Fruit fly (Drosophila melanogaster) whole organism, embryonic: ENCODE data around the gene CG9117.

Source experiments
- Bteb2 ChIP-seq: fragments of 200-800 bp; sonication (Bioruptor generic); optimal IDR thresholded peaks from 2 replicates; lab custom pipeline; 2016; ENCODE audit warnings: missing biosample characterization, missing genetic modification characterization
- CG11696 ChIP-seq: fragments of 200-800 bp; sonication (Bioruptor generic); IDR thresholded peaks from 2 replicates; pipeline ENCODE4 v1.3.6; 2022; ENCODE audit warnings: missing biosample characterization, missing genetic modification characterization
- CG11723 ChIP-seq: fragments of 200-800 bp; sonication (Bioruptor generic); optimal IDR thresholded peaks from 2 replicates; lab custom pipeline; 2017; ENCODE audit warnings: missing biosample characterization, mild to moderate bottlenecking, missing genetic modification characterization
- CG12236 ChIP-seq: fragments of 200-800 bp; sonication (Bioruptor generic); optimal IDR thresholded peaks from 2 replicates; lab custom pipeline; 2016; ENCODE audit warnings: missing biosample characterization, missing genetic modification characterization
- CG12659 ChIP-seq: fragments of 200-800 bp; sonication (Bioruptor generic); optimal IDR thresholded peaks from 3 replicates; lab custom pipeline; 2017; ENCODE audit warnings: mild to moderate bottlenecking, missing biosample characterization, missing genetic modification reagents, missing genetic modification characterization
- CG13123 ChIP-seq: fragments of 200-800 bp; sonication (Bioruptor generic); optimal IDR thresholded peaks from 2 replicates; lab custom pipeline; 2016; ENCODE audit warnings: missing biosample characterization, missing genetic modification characterization
- CG13624 ChIP-seq: fragments of 200-800 bp; sonication (Bioruptor generic); optimal IDR thresholded peaks from 2 replicates; lab custom pipeline; 2016; ENCODE audit warnings: missing biosample characterization, missing genetic modification characterization
- CG13775 ChIP-seq: fragments of 200-800 bp; sonication (Bioruptor generic); optimal IDR thresholded peaks from 3 replicates; lab custom pipeline; 2017; ENCODE audit warnings: missing biosample characterization, mild to moderate bottlenecking, missing genetic modification characterization
- CG15073 ChIP-seq: fragments of 200-800 bp; sonication (Bioruptor generic); optimal IDR thresholded peaks from 2 replicates; lab custom pipeline; 2016; ENCODE audit warnings: missing biosample characterization, missing genetic modification characterization
- CG1529 ChIP-seq: fragments of 200-800 bp; sonication (Bioruptor generic); optimal IDR thresholded peaks from 3 replicates; lab custom pipeline; 2018; ENCODE audit warnings: missing biosample characterization, missing genetic modification characterization
- CG15514 ChIP-seq: fragments of 200-800 bp; sonication (Bioruptor generic); optimal IDR thresholded peaks from 3 replicates; lab custom pipeline; 2017; ENCODE audit warnings: missing biosample characterization, missing genetic modification characterization, mild to moderate bottlenecking, moderate library complexity, missing genetic modification reagents
- CG18619 ChIP-seq: fragments of 200-800 bp; sonication (Bioruptor generic); optimal IDR thresholded peaks from 3 replicates; lab custom pipeline; 2017; ENCODE audit warnings: missing biosample characterization, mild to moderate bottlenecking, missing genetic modification characterization
- CG3065 ChIP-seq: fragments of 200-800 bp; sonication (Bioruptor generic); optimal IDR thresholded peaks from 2 replicates; lab custom pipeline; 2016; ENCODE audit warnings: missing biosample characterization, missing genetic modification characterization
- CG3726 ChIP-seq: fragments of 200-800 bp; sonication (Bioruptor generic); IDR thresholded peaks from 3 replicates; pipeline ENCODE4, ENCODE4 v1.3.6; 2022; ENCODE audit warnings: missing biosample characterization, missing genetic modification characterization
- CG4282 ChIP-seq: fragments of 200-800 bp; sonication (Bioruptor generic); optimal IDR thresholded peaks from 2 replicates; lab custom pipeline; 2016; ENCODE audit warnings: missing biosample characterization, missing genetic modification characterization
- CG4360 ChIP-seq: fragments of 200-800 bp; sonication (Bioruptor generic); IDR thresholded peaks from 2 replicates; pipeline ENCODE4 v1.3.6; 2022; ENCODE audit warnings: missing biosample characterization, missing genetic modification characterization
- CG43689 ChIP-seq: fragments of 200-800 bp; sonication (Bioruptor generic); IDR thresholded peaks from 2 replicates; pipeline ENCODE4 v1.3.6; 2022; ENCODE audit warnings: missing biosample characterization, missing genetic modification characterization
- CG6175 ChIP-seq: fragments of 200-800 bp; sonication (Bioruptor generic); IDR thresholded peaks from 3 replicates; pipeline ENCODE4 v1.3.6; 2022; ENCODE audit warnings: missing biosample characterization, missing genetic modification characterization
- CG7786 ChIP-seq: fragments of 200-800 bp; sonication (Bioruptor generic); optimal IDR thresholded peaks from 2 replicates; lab custom pipeline; 2016; ENCODE audit warnings: missing biosample characterization, missing genetic modification characterization
- CG8290 ChIP-seq, 3 experiments: fragments of 200-800 bp; sonication (Bioruptor generic); optimal IDR thresholded peaks; 2 replicates each; lab custom pipeline; 2016 to 2019; ENCODE audit warnings: missing biosample characterization in 3 of 3, missing genetic modification characterization in 3 of 3, mild to moderate bottlenecking in 2 of 3, moderate library complexity in 1 of 3
- CG8765 ChIP-seq: fragments of 200-800 bp; sonication (Bioruptor generic); IDR thresholded peaks from 2 replicates; pipeline ENCODE4 v1.3.6; 2022; ENCODE audit warnings: missing biosample characterization, missing genetic modification characterization
- CG8924 ChIP-seq: fragments of 200-800 bp; optimal IDR thresholded peaks from 3 replicates; lab custom pipeline; 2019; ENCODE audit warnings: missing biosample characterization, mild to moderate bottlenecking, missing genetic modification characterization, moderate library complexity
- CG9727 ChIP-seq: fragments of 200-800 bp; sonication (Bioruptor generic); optimal IDR thresholded peaks from 3 replicates; lab custom pipeline; 2017; ENCODE audit warnings: missing biosample characterization, mild to moderate bottlenecking, missing genetic modification characterization
- Doc3 ChIP-seq: fragments of 200-800 bp; sonication (Bioruptor generic); IDR thresholded peaks from 3 replicates; pipeline ENCODE4 v1.3.6; 2022; ENCODE audit warnings: missing biosample characterization, missing genetic modification characterization; ENCODE audit not compliant: partially characterized antibody
- Hmx ChIP-seq: fragments of 200-800 bp; sonication (Bioruptor generic); optimal IDR thresholded peaks from 2 replicates; lab custom pipeline; 2016; ENCODE audit warnings: missing biosample characterization, missing genetic modification characterization
- Mad ChIP-seq: fragments of 200-800 bp; sonication (Bioruptor generic); optimal IDR thresholded peaks from 2 replicates; lab custom pipeline; 2016; ENCODE audit warnings: missing biosample characterization, missing genetic modification characterization
- amos ChIP-seq: fragments of 200-800 bp; sonication (Bioruptor generic); IDR thresholded peaks from 2 replicates; pipeline ENCODE4 v1.3.6; 2022; ENCODE audit warnings: missing biosample characterization, missing genetic modification characterization; ENCODE audit not compliant: partially characterized antibody
- ara ChIP-seq: fragments of 200-800 bp; sonication (Bioruptor generic); IDR thresholded peaks from 2 replicates; pipeline ENCODE4 v1.3.6; 2022; ENCODE audit warnings: missing biosample characterization, missing genetic modification characterization
- cg ChIP-seq: fragments of 200-800 bp; sonication (Bioruptor generic); optimal IDR thresholded peaks from 3 replicates; lab custom pipeline; 2019; ENCODE audit warnings: missing biosample characterization, mild to moderate bottlenecking, missing genetic modification characterization, moderate library complexity
- dm ChIP-seq: fragments of 200-800 bp; sonication (Bioruptor generic); optimal IDR thresholded peaks from 3 replicates; lab custom pipeline; 2016; ENCODE audit warnings: missing biosample characterization, missing genetic modification characterization
- dmrt99B ChIP-seq: fragments of 200-800 bp; sonication (Bioruptor generic); optimal IDR thresholded peaks from 2 replicates; lab custom pipeline; 2018; ENCODE audit warnings: missing biosample characterization, mild to moderate bottlenecking, missing genetic modification characterization, moderate library complexity
- dpn ChIP-seq, 2 experiments: fragments of 200-800 bp; sonication (Bioruptor generic); optimal IDR thresholded peaks; 3 replicates each; lab custom pipeline; 2016; ENCODE audit warnings: missing biosample characterization in 2 of 2, missing genetic modification characterization in 2 of 2
- eve ChIP-seq, 2 experiments: fragments of >200 bp; optimal IDR thresholded peaks; 2 replicates each; lab custom pipeline; 2017; ENCODE audit warnings: missing biosample characterization in 2 of 2, missing genetic modification characterization in 2 of 2
- gcm ChIP-seq: fragments of 200-800 bp; sonication (Bioruptor generic); optimal IDR thresholded peaks from 2 replicates; lab custom pipeline; 2019; ENCODE audit warnings: missing biosample characterization, mild to moderate bottlenecking, missing genetic modification characterization, moderate library complexity
- gsb-n ChIP-seq: fragments of 200-800 bp; sonication (Bioruptor generic); optimal IDR thresholded peaks from 3 replicates; lab custom pipeline; 2018; ENCODE audit warnings: missing biosample characterization, mild to moderate bottlenecking, missing genetic modification characterization
- gt ChIP-seq: fragments of 200-800 bp; sonication (Bioruptor generic); IDR thresholded peaks from 2 replicates; pipeline ENCODE4 v1.3.6; 2022; ENCODE audit warnings: missing biosample characterization, missing genetic modification characterization
- her ChIP-seq: fragments of 200-800 bp; sonication (Bioruptor generic); optimal IDR thresholded peaks from 2 replicates; lab custom pipeline; 2016; ENCODE audit warnings: missing biosample characterization, missing genetic modification characterization
- kah ChIP-seq: fragments of 200-800 bp; sonication (Bioruptor generic); optimal IDR thresholded peaks from 2 replicates; lab custom pipeline; 2018; ENCODE audit warnings: missing biosample characterization, mild to moderate bottlenecking, missing genetic modification characterization
- lilli ChIP-seq: fragments of 200-800 bp; sonication (Bioruptor generic); optimal IDR thresholded peaks from 3 replicates; lab custom pipeline; 2016; ENCODE audit warnings: missing biosample characterization, missing genetic modification characterization
- luna ChIP-seq: fragments of 200-800 bp; sonication (Bioruptor generic); optimal IDR thresholded peaks from 2 replicates; lab custom pipeline; 2016; ENCODE audit warnings: missing biosample characterization, missing genetic modification characterization
- nerfin-1 ChIP-seq: fragments of 200-800 bp; sonication (Bioruptor generic); optimal IDR thresholded peaks from 3 replicates; lab custom pipeline; 2019; ENCODE audit warnings: missing biosample characterization, mild to moderate bottlenecking, missing genetic modification characterization, moderate library complexity
- nerfin-2 ChIP-seq: fragments of 200-800 bp; sonication (Bioruptor generic); IDR thresholded peaks from 2 replicates; pipeline ENCODE4 v1.3.6; 2022; ENCODE audit warnings: missing biosample characterization, missing genetic modification characterization; ENCODE audit not compliant: partially characterized antibody
- odd ChIP-seq: fragments of 200-800 bp; sonication (Bioruptor generic); optimal IDR thresholded peaks from 2 replicates; lab custom pipeline; 2017; ENCODE audit warnings: missing biosample characterization, mild to moderate bottlenecking, missing genetic modification characterization
- pita ChIP-seq: fragments of 200-800 bp; sonication (Bioruptor generic); optimal IDR thresholded peaks from 2 replicates; lab custom pipeline; 2017; ENCODE audit warnings: missing biosample characterization, mild to moderate bottlenecking, missing genetic modification characterization
- psq ChIP-seq: fragments of 200-800 bp; sonication (Bioruptor generic); optimal IDR thresholded peaks from 2 replicates; lab custom pipeline; 2017; ENCODE audit warnings: missing biosample characterization, missing genetic modification characterization
- repo ChIP-seq: fragments of 200-800 bp; sonication (Bioruptor generic); optimal IDR thresholded peaks from 2 replicates; lab custom pipeline; 2016; ENCODE audit warnings: missing biosample characterization, missing genetic modification characterization
- salm ChIP-seq: fragments of 200-800 bp; sonication (Bioruptor generic); optimal IDR thresholded peaks from 2 replicates; lab custom pipeline; 2018; ENCODE audit warnings: missing biosample characterization, mild to moderate bottlenecking, missing genetic modification characterization
- sens-2 ChIP-seq: fragments of 200-800 bp; sonication (Bioruptor generic); IDR thresholded peaks from 2 replicates; pipeline ENCODE4 v1.3.6; 2022; ENCODE audit warnings: missing biosample characterization, missing genetic modification characterization
- slp2 ChIP-seq: fragments of 200-800 bp; sonication (Bioruptor generic); optimal IDR thresholded peaks from 2 replicates; lab custom pipeline; 2016; ENCODE audit warnings: missing biosample characterization, missing genetic modification characterization
- trh ChIP-seq: fragments of 200-800 bp; sonication (Bioruptor generic); optimal IDR thresholded peaks from 2 replicates; lab custom pipeline; 2016; ENCODE audit warnings: missing biosample characterization, missing genetic modification characterization
- vvl ChIP-seq: fragments of 200-800 bp; sonication (Bioruptor generic); IDR thresholded peaks from 2 replicates; pipeline ENCODE4 v1.3.6; 2022; ENCODE audit warnings: missing biosample characterization, missing genetic modification characterization

The CG9117 gene

dm6 chr2L:6065823-6066222 lies 28.1 kb upstream of the CG9117 start, which contains the start of the genes Fbw5 and CG9147 (continued):
- TF ChIP-seq repo (GFP tag; lab: Kevin White, UChicago) (peak; percentile 99), ara (GFP tag; lab: Robert Waterston, UW) (peak; percentile 100), Mad (GFP tag; lab: Kevin White, UChicago) (peak; percentile 99), CG1529 (GFP tag; lab: Kevin White, UChicago) (peak; percentile 99), CG8924 (peak; percentile 100), CG7786 (GFP tag; lab: Kevin White, UChicago) (peak; percentile 99), kah (peak; percentile 98), gt (peak; percentile 98), nerfin-2 (peak; percentile 71), odd (GFP tag; lab: Kevin White, UChicago) (peak; percentile 99), CG4282 (GFP tag; lab: Kevin White, UChicago) (peak; percentile 98), CG13624 (peak; percentile 100), CG13775 (peak; percentile 99), CG11696 (GFP tag; lab: Robert Waterston, UW) (peak; percentile 96), luna (GFP tag; lab: Kevin White, UChicago) (peak; percentile 99), trh (peak; percentile 99), Hmx (GFP tag; lab: Kevin White, UChicago) (peak; percentile 98), eve (GFP tag; optimal IDR thresholded peaks at IDR 0.05; lab: Kevin White, UChicago) (peak in 1 of 2 experiments; percentile 70), Doc3 (no peak; the same call in 2 of the 3 replicates), CG11723 (GFP tag; lab: Kevin White, UChicago) (peak; percentile 99), dm (GFP tag; lab: Kevin White, UChicago) (peak; percentile 99), CG15073 (peak; percentile 92), CG3726 (GFP tag; lab: Robert Waterston, UW) (peak; percentile 99), CG15514 (GFP tag; lab: Kevin White, UChicago) (peak; percentile 95), Bteb2 (GFP tag; lab: Kevin White, UChicago) (peak; percentile 99), her (GFP tag; lab: Kevin White, UChicago) (peak; percentile 98), dpn (GFP tag; optimal IDR thresholded peaks at IDR 0.05; lab: Kevin White, UChicago) (peak; percentile 100), CG3065 (GFP tag; lab: Kevin White, UChicago) (peak; percentile 99), gsb-n (peak; percentile 100), CG43689 (GFP tag; lab: Robert Waterston, UW) (peak; percentile 99), dmrt99B (peak; percentile 100), CG8290 (GFP tag; optimal IDR thresholded peaks at IDR 0.05; lab: Kevin White, UChicago) (peak; percentile 99), CG8290 (tag; optimal IDR thresholded peaks at IDR 0.05; lab: Kevin White, UChicago) (peak; percentile 97 to 100), cg (GFP tag; lab: Kevin White, UChicago) (peak; percentile 11), nerfin-1 (tag; lab: Kevin White, UChicago) (peak; percentile 97), CG6175 (GFP tag; lab: Robert Waterston, UW) (peak; percentile 98), lilli (GFP tag; lab: Kevin White, UChicago) (peak; percentile 100), pita (GFP tag; lab: Kevin White, UChicago) (no peak), sens-2 (GFP tag; lab: Robert Waterston, UW) (peak; percentile 99), gcm (GFP tag; lab: Kevin White, UChicago) (peak; percentile 100), CG18619 (GFP tag; lab: Kevin White, UChicago) (peak; percentile 100), slp2 (peak; percentile 99), CG12659 (GFP tag; lab: Kevin White, UChicago) (peak; percentile 100), salm (peak; percentile 99), CG13123 (peak; percentile 99), CG8765 (peak; percentile 98), amos (GFP tag; lab: Robert Waterston, UW) (peak; percentile 52; the same call in 1 of the 2 replicates), vvl (GFP tag; lab: Robert Waterston, UW) (peak; percentile 100), CG12236 (GFP tag; lab: Kevin White, UChicago) (peak; percentile 99), psq (GFP tag; lab: Kevin White, UChicago) (peak; percentile 97), CG4360 (GFP tag; lab: Robert Waterston, UW) (peak; percentile 93), CG9727 (GFP tag; lab: Kevin White, UChicago) (peak; percentile 100)
